Worm (Caenorhabditis elegans) whole organism, L2 larva: ENCODE data around the gene ugt-16.

Experiments used
- C34F6.9 ChIP-seq: fragments of 150-350 bp; optimal IDR thresholded peaks from 2 replicates; lab custom pipeline; 2014; ENCODE audit warnings: missing biosample characterization, missing genetic modification characterization
- F13H6.1 ChIP-seq: sonication (generic microtip); optimal IDR thresholded peaks from 2 replicates; lab custom pipeline; 2016; ENCODE audit warnings: missing genetic modification characterization, missing compliant biosample characterization
- R02D3.7 ChIP-seq: fragments of 150-350 bp; optimal IDR thresholded peaks from 2 replicates; lab custom pipeline; 2014; ENCODE audit warnings: missing biosample characterization, missing genetic modification characterization
- Y55F3AM.14 ChIP-seq: fragments of 200-800 bp; sonication (Bioruptor generic); optimal IDR thresholded peaks from 2 replicates; lab custom pipeline; 2018; ENCODE audit warnings: mild to moderate bottlenecking, missing genetic modification characterization, missing compliant biosample characterization
- alr-1 ChIP-seq: fragments of 150-350 bp; optimal IDR thresholded peaks from 2 replicates; lab custom pipeline; 2014; ENCODE audit warnings: missing biosample characterization, missing genetic modification characterization
- aly-2 ChIP-seq: fragments of 150-350 bp; optimal IDR thresholded peaks from 2 replicates; lab custom pipeline; 2014; ENCODE audit warnings: missing biosample characterization, missing genetic modification characterization
- ama-1 ChIP-seq: fragments of 150-350 bp; optimal IDR thresholded peaks from 2 replicates; lab custom pipeline; 2018; ENCODE audit warnings: inconsistent platforms
- blmp-1 ChIP-seq: sonication (generic microtip); optimal IDR thresholded peaks from 2 replicates; lab custom pipeline; 2017; ENCODE audit warnings: missing genetic modification characterization, mild to moderate bottlenecking, missing compliant biosample characterization, antibody characterized with exemption, moderate library complexity; ENCODE audit not compliant: insufficient read depth
- ceh-16 ChIP-seq: fragments of 150-350 bp; optimal IDR thresholded peaks from 2 replicates; lab custom pipeline; 2014; ENCODE audit warnings: missing biosample characterization, missing genetic modification characterization
- ceh-82 ChIP-seq: fragments of 150-350 bp; optimal IDR thresholded peaks from 2 replicates; lab custom pipeline; 2014; ENCODE audit warnings: missing biosample characterization, missing genetic modification characterization
- crh-2 ChIP-seq: sonication (generic microtip); optimal IDR thresholded peaks from 2 replicates; lab custom pipeline; 2017; ENCODE audit warnings: missing biosample characterization, missing genetic modification characterization
- dmd-4 ChIP-seq: sonication (generic microtip); optimal IDR thresholded peaks from 2 replicates; lab custom pipeline; 2017; ENCODE audit warnings: missing biosample characterization, missing genetic modification characterization
- egl-27 ChIP-seq: sonication (generic microtip); optimal IDR thresholded peaks from 3 replicates; lab custom pipeline; 2017; ENCODE audit warnings: missing biosample characterization, missing genetic modification reagents, missing genetic modification characterization
- elt-1 ChIP-seq: fragments of 150-350 bp; optimal IDR thresholded peaks from 2 replicates; lab custom pipeline; 2014; ENCODE audit warnings: missing biosample characterization, missing genetic modification characterization
- elt-3 ChIP-seq: sonication (generic microtip); optimal IDR thresholded peaks from 2 replicates; lab custom pipeline; 2017; ENCODE audit warnings: missing biosample characterization, missing genetic modification characterization
- fos-1 ChIP-seq: fragments of 150-350 bp; optimal IDR thresholded peaks from 2 replicates; lab custom pipeline; 2014; ENCODE audit warnings: missing biosample characterization, missing genetic modification characterization
- gmeb-1 ChIP-seq: fragments of 150-350 bp; optimal IDR thresholded peaks from 2 replicates; lab custom pipeline; 2014; ENCODE audit warnings: missing biosample characterization, missing genetic modification characterization
- lin-11 ChIP-seq: fragments of 150-350 bp; sonication (generic microtip); optimal IDR thresholded peaks from 2 replicates; lab custom pipeline; 2014; ENCODE audit warnings: missing biosample characterization, missing genetic modification characterization, inconsistent platforms, mixed read lengths
- lin-13 ChIP-seq: fragments of 150-350 bp; optimal IDR thresholded peaks from 2 replicates; lab custom pipeline; 2014; ENCODE audit warnings: missing biosample characterization, missing genetic modification reagents, missing genetic modification characterization
- lsy-2 ChIP-seq, 2 experiments: fragments of 150-350 bp in 1 of 2; sonication (generic microtip) in 1 of 2; optimal IDR thresholded peaks; 2 replicates each; lab custom pipeline; 2014 to 2017; ENCODE audit warnings: missing biosample characterization in 2 of 2, missing genetic modification characterization in 2 of 2
- mab-5 ChIP-seq: fragments of 150-350 bp; optimal IDR thresholded peaks from 2 replicates; lab custom pipeline; 2014; ENCODE audit warnings: missing biosample characterization, missing genetic modification characterization
- mdl-1 ChIP-seq, 2 experiments: fragments of 150-350 bp in 1 of 2; sonication (generic microtip) in 1 of 2; optimal IDR thresholded peaks; 2 replicates each; lab custom pipeline; 2017; ENCODE audit warnings: missing biosample characterization in 2 of 2, missing genetic modification characterization in 2 of 2
- nhr-10 ChIP-seq: sonication (generic microtip); optimal IDR thresholded peaks from 2 replicates; lab custom pipeline; 2017; ENCODE audit warnings: missing biosample characterization, missing genetic modification characterization
- nhr-129 ChIP-seq: fragments of 150-350 bp; optimal IDR thresholded peaks from 2 replicates; lab custom pipeline; 2014; ENCODE audit warnings: missing biosample characterization, missing genetic modification characterization
- nhr-21 ChIP-seq: fragments of 150-350 bp; optimal IDR thresholded peaks from 2 replicates; lab custom pipeline; 2014; ENCODE audit warnings: missing biosample characterization, missing genetic modification characterization
- nhr-25 ChIP-seq: fragments of 150-350 bp; sonication (generic microtip); optimal IDR thresholded peaks from 3 replicates; lab custom pipeline; 2014; ENCODE audit warnings: missing biosample characterization, missing genetic modification characterization
- nhr-77 ChIP-seq: fragments of 150-350 bp; optimal IDR thresholded peaks from 2 replicates; lab custom pipeline; 2014; ENCODE audit warnings: missing biosample characterization, missing genetic modification characterization
- peb-1 ChIP-seq: fragments of 150-350 bp; optimal IDR thresholded peaks from 2 replicates; lab custom pipeline; 2014; ENCODE audit warnings: missing biosample characterization, missing genetic modification characterization
- sem-4 ChIP-seq: fragments of 150-350 bp; optimal IDR thresholded peaks from 2 replicates; lab custom pipeline; 2014; ENCODE audit warnings: missing biosample characterization, missing genetic modification reagents, missing genetic modification characterization
- skn-1 ChIP-seq: sonication (generic microtip); optimal IDR thresholded peaks from 2 replicates; lab custom pipeline; 2017; ENCODE audit warnings: missing biosample characterization, missing genetic modification characterization
- sma-3 ChIP-seq: sonication (generic microtip); optimal IDR thresholded peaks from 2 replicates; lab custom pipeline; 2016; ENCODE audit warnings: missing genetic modification reagents, missing genetic modification characterization, missing compliant biosample characterization
- sma-9 ChIP-seq, 2 experiments: fragments of 150-350 bp in 1 of 2; sonication (generic microtip) in 1 of 2; optimal IDR thresholded peaks; 2 replicates each; lab custom pipeline; 2014 to 2016; ENCODE audit warnings: missing genetic modification characterization in 2 of 2, mild to moderate bottlenecking in 1 of 2, missing biosample characterization in 1 of 2, missing compliant biosample characterization in 1 of 2, missing genetic modification reagents in 1 of 2, moderate library complexity in 1 of 2
- snpc-4 ChIP-seq: fragments of 150-350 bp; optimal IDR thresholded peaks from 2 replicates; lab custom pipeline; 2014; ENCODE audit warnings: missing biosample characterization, missing genetic modification characterization
- unc-55 ChIP-seq: fragments of 150-350 bp; sonication (generic microtip); optimal IDR thresholded peaks from 3 replicates; lab custom pipeline; 2014; ENCODE audit warnings: missing biosample characterization, missing genetic modification reagents, missing genetic modification characterization
- unc-62 ChIP-seq: fragments of 150-350 bp; optimal IDR thresholded peaks from 2 replicates; lab custom pipeline; 2014; ENCODE audit warnings: missing biosample characterization, missing genetic modification reagents, missing genetic modification characterization
- ztf-11 ChIP-seq: sonication (generic microtip); optimal IDR thresholded peaks from 2 replicates; lab custom pipeline; 2017; ENCODE audit warnings: missing biosample characterization, missing genetic modification characterization

ugt-16 gene

ce11 chrV:12867997-12868396 lies 43.2 kb downstream of the ugt-16 start, which contains the start of gene nspg-1:
Gene nspg-1, minus strand, starts transcription at chrV:12868097.
- TF ChIP-seq fos-1 (tag; lab: Kevin White, UChicago): no peak
- TF ChIP-seq, all 48 proteins: peak for 0

ce11 chrV:12869948-12870347 lies 45.1 kb downstream of the ugt-16 start, which contains the start of gene T07F10.3:
Gene T07F10.3, minus strand, starts transcription at chrV:12870045.
- peak; percentile 76 for TF ChIP-seq lin-11 (tag; lab: Kevin White, UChicago)
- no peak for TF ChIP-seq dmd-4 (tag; lab: Kevin White, UChicago)
- peak; percentile 61 for TF ChIP-seq R02D3.7 (tag; lab: Kevin White, UChicago)
- TF ChIP-seq snpc-4: peak; percentile 76
- TF ChIP-seq sem-4 (tag; lab: Kevin White, UChicago): peak; percentile 35
- no peak for TF ChIP-seq peb-1
- peak; percentile 57 for TF ChIP-seq fos-1 (tag; lab: Kevin White, UChicago)
- peak; percentile 2 for TF ChIP-seq nhr-10
- TF ChIP-seq gmeb-1 (tag; lab: Kevin White, UChicago): peak; percentile 99
- TF ChIP-seq sma-9 (GFP tag; optimal IDR thresholded peaks at IDR 0.05; lab: Kevin White, UChicago): peak; percentile 97
- no peak for TF ChIP-seq sma-9 (tag; optimal IDR thresholded peaks at IDR 0.05; lab: Kevin White, UChicago)
- peak; percentile 50 for TF ChIP-seq ceh-16 (tag; lab: Kevin White, UChicago)
- no peak for TF ChIP-seq elt-3 (tag; lab: Kevin White, UChicago)
- peak; percentile 59 for TF ChIP-seq nhr-129 (tag; lab: Kevin White, UChicago)
- peak; percentile 80 for TF ChIP-seq nhr-21
- TF ChIP-seq Y55F3AM.14 (GFP tag; lab: Kevin White, UChicago): peak; percentile 17
- peak; percentile 83 for TF ChIP-seq mab-5 (tag; lab: Kevin White, UChicago)
- TF ChIP-seq unc-62: no peak
- TF ChIP-seq nhr-77 (tag; lab: Kevin White, UChicago): no peak
- no peak for TF ChIP-seq aly-2 (tag; lab: Kevin White, UChicago)
- peak; percentile 86 for TF ChIP-seq C34F6.9 (tag; lab: Kevin White, UChicago)
- peak; percentile 83 for TF ChIP-seq crh-2 (tag; lab: Kevin White, UChicago)
- peak; percentile 83 for TF ChIP-seq nhr-25
- peak; percentile 71 to 91 for TF ChIP-seq lsy-2 (tag; optimal IDR thresholded peaks at IDR 0.05; lab: Kevin White, UChicago)
- TF ChIP-seq egl-27 (tag; lab: Kevin White, UChicago): peak; percentile 59
- TF ChIP-seq ztf-11: no peak
- TF ChIP-seq skn-1 (tag; lab: Kevin White, UChicago): peak; percentile 30
- no peak for TF ChIP-seq mdl-1 (tag; optimal IDR thresholded peaks at IDR 0.05; lab: Kevin White, UChicago)
- TF ChIP-seq blmp-1 (tag; lab: Kevin White, UChicago): peak; percentile 36
- TF ChIP-seq alr-1 (tag; lab: Kevin White, UChicago): no peak
- peak; percentile 95 for TF ChIP-seq sma-3 (GFP tag; lab: Kevin White, UChicago)
- TF ChIP-seq lin-13: peak; percentile 89
- TF ChIP-seq ama-1 (lab: Kevin White, UChicago): peak; percentile 34
- peak; percentile 95 for TF ChIP-seq unc-55 (GFP tag; lab: Kevin White, UChicago)
- TF ChIP-seq F13H6.1: peak; percentile 88

- TF ChIP-seq nhr-129 (tag; lab: Kevin White, UChicago): peak; percentile 17
- no peak for TF ChIP-seq ceh-82 (tag; lab: Kevin White, UChicago)
- TF ChIP-seq F13H6.1: peak; percentile 40
- TF ChIP-seq, all 48 proteins: peak for 2
Measured at ce11 chrV:12870740-12871139, 45.9 kb downstream of the ugt-16 start.

ce11 chrV:12871753-12872152 lies 46.9 kb downstream of the ugt-16 start, which contains the start of gene bus-19:
Gene bus-19, plus strand, starts transcription at chrV:12872053.
- no peak for TF ChIP-seq lin-13
- TF ChIP-seq Y55F3AM.14 (GFP tag; lab: Kevin White, UChicago): no peak
- TF ChIP-seq unc-55 (GFP tag; lab: Kevin White, UChicago): no peak
- no peak for TF ChIP-seq egl-27 (tag; lab: Kevin White, UChicago)
- TF ChIP-seq elt-1: no peak
- no peak for TF ChIP-seq unc-62
- no peak for TF ChIP-seq mdl-1 (tag; optimal IDR thresholded peaks at IDR 0.05; lab: Kevin White, UChicago)
- no peak for TF ChIP-seq dmd-4 (tag; lab: Kevin White, UChicago)
